Fruit fly (Drosophila melanogaster): ENCODE results near the gene sd.

Gene sd

dm6 chrX:15849021-15849420, 44.9 kb downstream of the sd start, which contains the start of gene sun (continued):
- TF ChIP-seq CG1603 (tag; optimal IDR thresholded peaks at IDR 0.05), result peak; percentile 99
- peak; percentile 56 for TF ChIP-seq stwl (tag; optimal IDR thresholded peaks at IDR 0.05)
- TF ChIP-seq CG6175 (GFP tag; IDR thresholded peaks at IDR 0.05), result no peak
- peak; percentile 20 for TF ChIP-seq CG2116 (GFP tag; optimal IDR thresholded peaks at IDR 0.05)
- TF ChIP-seq CG4617 (GFP tag; optimal IDR thresholded peaks at IDR 0.05; ENCODE audit: borderline replicate concordance), result peak; percentile 55
- peak; percentile 60 for TF ChIP-seq Dref (GFP tag; IDR thresholded peaks at IDR 0.05)
- no peak for TF ChIP-seq CG12744 (GFP tag; optimal IDR thresholded peaks at IDR 0.05)
- peak; percentile 79 for TF ChIP-seq pzg (GFP tag; optimal IDR thresholded peaks at IDR 0.05)
- TF ChIP-seq CG13287 (GFP tag; IDR thresholded peaks at IDR 0.05; ENCODE audit: partially characterized antibody), result peak; percentile 46; the same call in 1 of the 2 replicates
- TF ChIP-seq phol (tag; optimal IDR thresholded peaks at IDR 0.05), result no peak
- no peak for TF ChIP-seq CG8089 (GFP tag; optimal IDR thresholded peaks at IDR 0.05)
- peak; percentile 87 for TF ChIP-seq MESR4 (GFP tag; optimal IDR thresholded peaks at IDR 0.05)
- 0 out of 3 replicates have a peak, but pooled peaks have one; percentile 37 for TF ChIP-seq Doc3 (GFP tag; IDR thresholded peaks at IDR 0.05; ENCODE audit: partially characterized antibody)
- TF ChIP-seq CG9797 (GFP tag; optimal IDR thresholded peaks at IDR 0.05), result peak; percentile 69
- peak; percentile 73 for TF ChIP-seq YL-1 (GFP tag; optimal IDR thresholded peaks at IDR 0.05)
- peak; percentile 38; the same call in 1 of the 2 replicates for TF ChIP-seq Bgb (GFP tag; IDR thresholded peaks at IDR 0.05; ENCODE audit: partially characterized antibody)
- TF ChIP-seq sens (GFP tag), result peak; percentile 66
- peak; percentile 67 for TF ChIP-seq Ets97D (GFP tag; optimal IDR thresholded peaks at IDR 0.05)
- peak; percentile 49 for TF ChIP-seq Dp (GFP tag; optimal IDR thresholded peaks at IDR 0.05)
- peak; percentile 65 for TF ChIP-seq CG12659 (GFP tag; optimal IDR thresholded peaks at IDR 0.05)
- 0 out of 2 replicates have a peak, but pooled peaks have one; percentile 24 for TF ChIP-seq Atf6 (GFP tag; IDR thresholded peaks at IDR 0.05)
- TF ChIP-seq CG14710 (tag; optimal IDR thresholded peaks at IDR 0.05), result peak; percentile 23
- TF ChIP-seq dpn (GFP tag; optimal IDR thresholded peaks at IDR 0.05), result no peak
- peak; percentile 3 for TF ChIP-seq nmo (GFP tag; optimal IDR thresholded peaks at IDR 0.05)
- TF ChIP-seq BEAF-32 (GFP tag; optimal IDR thresholded peaks at IDR 0.05), result peak; percentile 51
- no peak for TF ChIP-seq Ptx1 (GFP tag; IDR thresholded peaks at IDR 0.05)
- TF ChIP-seq CG30020 (tag; optimal IDR thresholded peaks at IDR 0.05), result peak; percentile 82
- no peak for TF ChIP-seq luna (GFP tag; optimal IDR thresholded peaks at IDR 0.05)
- peak; percentile 35; the same call in 1 of the 2 replicates for TF ChIP-seq unc-4 (GFP tag; IDR thresholded peaks at IDR 0.05; ENCODE audit: partially characterized antibody)
- TF ChIP-seq CG17829 (tag; optimal IDR thresholded peaks at IDR 0.05), result peak; percentile 18
- TF ChIP-seq Sry-δ (GFP tag; optimal IDR thresholded peaks at IDR 0.05), result peak; percentile 29
- TF ChIP-seq crp (GFP tag; optimal IDR thresholded peaks at IDR 0.05), result peak in 1 of 2 experiments; percentile 50

- TF ChIP-seq dpn (GFP tag; optimal IDR thresholded peaks at IDR 0.05) (no peak), insv (GFP tag; optimal IDR thresholded peaks at IDR 0.05) (peak in 1 of 2 experiments; percentile 34), CG8290 (GFP tag; optimal IDR thresholded peaks at IDR 0.05) (no peak), CG8290 (tag; optimal IDR thresholded peaks at IDR 0.05) (peak in 1 of 2 experiments; percentile 9), trem (tag; optimal IDR thresholded peaks at IDR 0.05) (peak; percentile 80), nerfin-1 (tag; optimal IDR thresholded peaks at IDR 0.05) (peak; percentile 82), C15 (GFP tag; IDR thresholded peaks at IDR 0.05) (no peak), mam (GFP tag; optimal IDR thresholded peaks at IDR 0.05) (no peak), CG1603 (tag; optimal IDR thresholded peaks at IDR 0.05) (peak; percentile 80), grau (tag; optimal IDR thresholded peaks at IDR 0.05) (peak; percentile 35), Gug (GFP tag; IDR thresholded peaks at IDR 0.05) (no peak), crp (GFP tag; optimal IDR thresholded peaks at IDR 0.05) (peak; percentile 44 to 89), NfI (GFP tag; optimal IDR thresholded peaks at IDR 0.05) (no peak), sens (GFP tag) (peak; percentile 76), CG14050 (GFP tag; IDR thresholded peaks at IDR 0.05) (no peak), CG2712 (tag; optimal IDR thresholded peaks at IDR 0.05) (peak; percentile 41), CG2678 (tag; optimal IDR thresholded peaks at IDR 0.05) (no peak), BEAF-32 (GFP tag; optimal IDR thresholded peaks at IDR 0.05) (peak; percentile 57), stwl (tag; optimal IDR thresholded peaks at IDR 0.05) (peak; percentile 45), ttk (GFP tag; IDR thresholded peaks at IDR 0.05) (no peak), CG17568 (GFP tag; optimal IDR thresholded peaks at IDR 0.05) (peak; percentile 39), eyg (GFP tag; optimal IDR thresholded peaks at IDR 0.05) (no peak)
These were observed 48.8 kb downstream of the sd start, which contains the start of the genes UBL3 and CG15914 for dm6 chrX:15852815-15853542. Gene UBL3, minus strand, starts transcription at chrX:15853175. Gene CG15914, plus strand, starts transcription at chrX:15853421.
